Worm (Caenorhabditis elegans) whole organism, L1 larva: Measurements from ENCODE around the gene F46G10.4.

Experiments
- aly-2 ChIP-seq: fragments of 150-350 bp; optimal IDR thresholded peaks from 2 replicates; lab custom pipeline; 2014; ENCODE audit warnings: missing biosample characterization, missing genetic modification characterization
- egl-27 ChIP-seq, 2 experiments: fragments of 150-350 bp in 1 of 2; sonication (generic microtip); optimal IDR thresholded peaks; 3 replicates each; lab custom pipeline; 2017 to 2018; ENCODE audit warnings: missing biosample characterization in 2 of 2, missing genetic modification characterization in 2 of 2, missing genetic modification reagents in 2 of 2
- ets-5 ChIP-seq: fragments of 200-800 bp; sonication (Bioruptor generic); IDR thresholded peaks from 2 replicates; pipeline ENCODE4 v1.3.6; 2022; ENCODE audit warnings: missing genetic modification characterization, missing compliant biosample characterization
- fkh-10 ChIP-seq: sonication (generic microtip); optimal IDR thresholded peaks from 2 replicates; lab custom pipeline; 2017; ENCODE audit warnings: missing biosample characterization, missing genetic modification reagents, missing genetic modification characterization
- pqm-1 ChIP-seq: sonication (generic microtip); optimal IDR thresholded peaks from 3 replicates; lab custom pipeline; 2017; ENCODE audit warnings: missing biosample characterization, missing genetic modification characterization
- zag-1 ChIP-seq: fragments of 150-350 bp; optimal IDR thresholded peaks from 2 replicates; lab custom pipeline; 2014; ENCODE audit warnings: missing biosample characterization, missing genetic modification characterization

- TF ChIP-seq ets-5 (GFP tag; lab: Robert Waterston, UW) (no peak), fkh-10 (GFP tag; lab: Kevin White, UChicago) (no peak), egl-27 (tag; optimal IDR thresholded peaks at IDR 0.05; lab: Kevin White, UChicago) (no peak), zag-1 (tag; lab: Kevin White, UChicago) (no peak), pqm-1 (tag; lab: Kevin White, UChicago) (no peak), aly-2 (tag; lab: Kevin White, UChicago) (no peak)
Observed at ce11 chrX:13360632-13361031, 26.8 kb downstream of the F46G10.4 start.
